Worm (Caenorhabditis elegans) whole organism, mixed stage, embryonic: Measurements from ENCODE around the gene C41H7.9.
"Not testable (repeated sequence)": the region's sequence is repeated elsewhere in the genome, so short reads cannot be mapped to it uniquely, and the experiment has no call there.

Experiments
- bed-3 ChIP-seq: fragments of 200-800 bp; sonication (Bioruptor generic); optimal IDR thresholded peaks from 3 replicates; lab custom pipeline; 2018; ENCODE audit warnings: mild to moderate bottlenecking, missing genetic modification characterization, moderate library complexity, missing compliant biosample characterization
- blmp-1 ChIP-seq: fragments of 150-350 bp; optimal IDR thresholded peaks from 2 replicates; lab custom pipeline; 2014; ENCODE audit warnings: missing biosample characterization, missing genetic modification characterization
- ceh-39 ChIP-seq: fragments of 150-350 bp; optimal IDR thresholded peaks from 2 replicates; lab custom pipeline; 2014; ENCODE audit warnings: missing biosample characterization, missing genetic modification characterization
- ceh-43 ChIP-seq: fragments of 200-800 bp; sonication (Bioruptor generic); optimal IDR thresholded peaks from 2 replicates; lab custom pipeline; 2018; ENCODE audit warnings: mild to moderate bottlenecking, missing genetic modification characterization, moderate library complexity, missing compliant biosample characterization
- ceh-83 ChIP-seq: fragments of 200-800 bp; sonication (Bioruptor generic); optimal IDR thresholded peaks from 2 replicates; lab custom pipeline; 2018; ENCODE audit warnings: mild to moderate bottlenecking, missing genetic modification characterization, missing compliant biosample characterization
- ces-1 ChIP-seq: fragments of 150-350 bp; optimal IDR thresholded peaks from 2 replicates; lab custom pipeline; 2014; ENCODE audit warnings: missing biosample characterization, missing genetic modification reagents, missing genetic modification characterization
- cnd-1 ChIP-seq: fragments of 200-800 bp; sonication (Bioruptor generic); optimal IDR thresholded peaks from 2 replicates; lab custom pipeline; 2018; ENCODE audit warnings: mild to moderate bottlenecking, missing genetic modification characterization, missing compliant biosample characterization
- drap-1 ChIP-seq: fragments of 200-800 bp; sonication (Bioruptor generic); optimal IDR thresholded peaks from 3 replicates; lab custom pipeline; 2018; ENCODE audit warnings: mild to moderate bottlenecking, missing genetic modification characterization, missing compliant biosample characterization
- elt-1 ChIP-seq: sonication (generic microtip); optimal IDR thresholded peaks from 2 replicates; lab custom pipeline; 2017; ENCODE audit warnings: missing genetic modification characterization, mild to moderate bottlenecking, missing compliant biosample characterization, antibody characterized with exemption, moderate library complexity, borderline replicate concordance; ENCODE audit not compliant: insufficient read depth
- elt-3 ChIP-seq: fragments of 150-350 bp; optimal IDR thresholded peaks from 2 replicates; lab custom pipeline; 2014; ENCODE audit warnings: missing biosample characterization, missing genetic modification characterization
- flh-1 ChIP-seq: fragments of 200-800 bp; sonication (Bioruptor generic); optimal IDR thresholded peaks from 2 replicates; lab custom pipeline; 2018; ENCODE audit warnings: mild to moderate bottlenecking, missing genetic modification characterization, moderate library complexity, missing compliant biosample characterization
- ham-2 ChIP-seq: fragments of 200-800 bp; sonication (Bioruptor generic); optimal IDR thresholded peaks from 2 replicates; lab custom pipeline; 2018; ENCODE audit warnings: mild to moderate bottlenecking, missing genetic modification characterization, missing compliant biosample characterization
- hlh-1 ChIP-seq: fragments of 150-350 bp; optimal IDR thresholded peaks from 2 replicates; lab custom pipeline; 2014; ENCODE audit warnings: missing biosample characterization, missing genetic modification reagents, missing genetic modification characterization
- lin-13 ChIP-seq: fragments of 150-350 bp; optimal IDR thresholded peaks from 2 replicates; lab custom pipeline; 2014; ENCODE audit warnings: missing biosample characterization, missing genetic modification characterization
- lsy-2 ChIP-seq: fragments of 150-350 bp; optimal IDR thresholded peaks from 2 replicates; lab custom pipeline; 2014; ENCODE audit warnings: missing biosample characterization, missing genetic modification characterization
- mab-5 ChIP-seq: fragments of 150-350 bp; optimal IDR thresholded peaks from 2 replicates; lab custom pipeline; 2014; ENCODE audit warnings: missing biosample characterization, missing genetic modification characterization
- mep-1 ChIP-seq: fragments of 150-350 bp; optimal IDR thresholded peaks from 2 replicates; lab custom pipeline; 2017; ENCODE audit warnings: missing biosample characterization, missing genetic modification reagents, missing genetic modification characterization, inconsistent platforms
- mls-2 ChIP-seq: sonication (generic microtip); optimal IDR thresholded peaks from 2 replicates; lab custom pipeline; 2016; ENCODE audit warnings: mild to moderate bottlenecking, missing genetic modification characterization, moderate library complexity, missing compliant biosample characterization
- nhr-12 ChIP-seq: fragments of 150-350 bp; optimal IDR thresholded peaks from 2 replicates; lab custom pipeline; 2014; ENCODE audit warnings: missing biosample characterization, missing genetic modification characterization
- nhr-28 ChIP-seq: fragments of 150-350 bp; optimal IDR thresholded peaks from 2 replicates; lab custom pipeline; 2014; ENCODE audit warnings: missing biosample characterization, missing genetic modification characterization
- nhr-76 ChIP-seq: sonication (generic microtip); optimal IDR thresholded peaks from 2 replicates; lab custom pipeline; 2017; ENCODE audit warnings: missing biosample characterization, missing genetic modification characterization
- sem-2 ChIP-seq: fragments of 200-800 bp; sonication (Bioruptor generic); optimal IDR thresholded peaks from 2 replicates; lab custom pipeline; 2018; ENCODE audit warnings: mild to moderate bottlenecking, missing genetic modification characterization, missing compliant biosample characterization
- tbx-8 ChIP-seq: fragments of 200-800 bp; sonication (Bioruptor generic); optimal IDR thresholded peaks from 2 replicates; lab custom pipeline; 2018; ENCODE audit warnings: mild to moderate bottlenecking, missing genetic modification characterization, moderate library complexity, missing compliant biosample characterization
- unc-62 ChIP-seq: fragments of 150-350 bp; optimal IDR thresholded peaks from 2 replicates; lab custom pipeline; 2014; ENCODE audit warnings: missing biosample characterization, missing genetic modification reagents, missing genetic modification characterization
- zip-8 ChIP-seq: fragments of 150-350 bp; optimal IDR thresholded peaks from 2 replicates; lab custom pipeline; 2014; ENCODE audit warnings: missing biosample characterization, missing genetic modification characterization
- ztf-11 ChIP-seq: fragments of 150-350 bp; optimal IDR thresholded peaks from 2 replicates; lab custom pipeline; 2014; ENCODE audit warnings: missing biosample characterization, missing genetic modification characterization

Gene C41H7.9

DNA sequence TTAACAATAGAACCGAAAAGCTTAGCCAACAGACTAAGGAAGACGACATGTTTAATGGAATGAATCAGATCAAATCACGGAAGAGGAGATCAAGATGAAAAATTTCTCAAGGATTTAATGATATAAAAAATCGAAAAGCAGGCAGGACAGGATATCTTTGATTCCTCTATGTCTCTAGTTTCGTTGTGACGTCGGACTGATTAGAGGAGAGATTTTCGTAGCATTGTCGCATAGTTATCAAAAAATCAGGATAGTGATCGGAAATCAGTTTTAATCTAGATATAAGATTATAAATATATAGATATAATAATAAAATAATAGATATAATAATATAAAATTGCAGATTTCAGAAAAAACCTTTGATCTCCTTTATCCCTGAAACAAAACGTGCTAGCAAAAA lies 31.3 kb upstream of the C41H7.9 start, which contains the start of gene B0454.8:
Gene B0454.8, minus strand, starts transcription at position 101 of the 400 bp plus-strand sequence.
- no peak for TF ChIP-seq bed-3 (GFP tag; lab: Kevin White, UChicago)
- no peak for TF ChIP-seq cnd-1 (tag; lab: Kevin White, UChicago)
- TF ChIP-seq ceh-43 (GFP tag; lab: Kevin White, UChicago) = no peak
- TF ChIP-seq zip-8 (tag; lab: Kevin White, UChicago) = no peak
- no peak for TF ChIP-seq nhr-28
- TF ChIP-seq hlh-1 (tag; lab: Kevin White, UChicago) = no peak
- TF ChIP-seq elt-1 (tag; lab: Kevin White, UChicago) = no peak

DNA sequence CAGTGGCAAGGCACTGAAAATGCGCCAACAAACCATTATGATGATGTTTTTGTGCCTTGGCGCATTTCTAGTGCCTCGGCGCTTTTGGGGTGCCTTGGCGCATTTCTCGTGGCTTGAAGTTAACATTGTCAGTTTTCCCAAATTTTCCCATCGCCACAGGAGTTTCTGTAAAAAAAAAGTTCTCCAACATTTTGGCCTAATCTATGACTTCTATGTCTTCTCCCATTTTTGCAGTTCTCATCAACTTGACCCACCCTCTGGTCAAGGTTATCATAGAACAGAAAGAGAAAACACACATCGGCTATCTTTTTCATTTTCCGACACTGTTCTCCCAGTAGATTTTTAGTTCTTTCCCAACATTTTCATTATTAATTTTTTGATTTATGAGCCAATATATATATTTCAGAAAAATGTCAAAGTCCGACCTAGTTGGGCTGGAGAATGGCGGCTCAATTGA lies 26.4 kb upstream of the C41H7.9 start, which contains the start of the genes B0454.26 and B0454.5:
Gene B0454.26, minus strand, starts transcription at position 101 of the 457 bp plus-strand sequence.
Gene B0454.5, plus strand, starts transcription at position 407 of the 457 bp plus-strand sequence.
- TF ChIP-seq mep-1 (tag; lab: Kevin White, UChicago) (no peak), mls-2 (no peak), sem-2 (GFP tag; lab: Kevin White, UChicago) (no peak), unc-62 (no peak), ceh-83 (no peak), blmp-1 (tag; lab: Kevin White, UChicago) (no peak), elt-3 (tag; lab: Kevin White, UChicago) (no peak), tbx-8 (GFP tag; lab: Kevin White, UChicago) (no peak), drap-1 (GFP tag; lab: Kevin White, UChicago) (no peak), nhr-12 (tag; lab: Kevin White, UChicago) (no peak), ceh-39 (tag; lab: Kevin White, UChicago) (no peak), ztf-11 (tag; lab: Kevin White, UChicago) (no peak), bed-3 (GFP tag; lab: Kevin White, UChicago) (no peak)
- TF ChIP-seq, all 35 proteins: peak for 0

DNA sequence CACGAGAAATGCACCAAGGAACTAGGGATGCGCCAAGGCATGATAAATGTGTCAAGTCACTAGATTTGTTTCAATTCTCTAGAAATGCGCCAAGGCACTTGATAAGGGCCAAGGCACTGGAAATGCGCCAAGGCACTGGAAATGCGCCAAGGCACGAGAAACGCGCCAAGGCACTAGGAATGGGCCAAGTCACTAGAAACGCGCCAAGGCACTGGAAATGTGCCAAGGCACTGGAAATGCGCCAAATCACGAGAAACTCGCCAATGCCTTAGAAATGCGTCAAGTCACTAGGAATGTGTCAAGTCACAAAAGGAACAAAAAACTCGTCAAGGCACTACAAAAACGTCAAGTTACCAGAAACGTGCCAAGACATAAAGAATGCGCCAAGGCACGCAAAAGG lies 24.3 kb upstream of the C41H7.9 start:
- TF ChIP-seq unc-62 = no peak
- TF ChIP-seq zip-8 (tag; lab: Kevin White, UChicago) = no peak
- no peak for TF ChIP-seq lsy-2
- TF ChIP-seq flh-1 (GFP tag; lab: Kevin White, UChicago) = no peak
- no peak for TF ChIP-seq blmp-1 (tag; lab: Kevin White, UChicago)
- no peak for TF ChIP-seq nhr-28
- no peak for TF ChIP-seq sem-2 (GFP tag; lab: Kevin White, UChicago)
- no peak for TF ChIP-seq drap-1 (GFP tag; lab: Kevin White, UChicago)
- TF ChIP-seq ceh-39 (tag; lab: Kevin White, UChicago) = no peak
- no peak for TF ChIP-seq cnd-1 (tag; lab: Kevin White, UChicago)
- TF ChIP-seq nhr-76 (tag; lab: Kevin White, UChicago) = no peak

DNA sequence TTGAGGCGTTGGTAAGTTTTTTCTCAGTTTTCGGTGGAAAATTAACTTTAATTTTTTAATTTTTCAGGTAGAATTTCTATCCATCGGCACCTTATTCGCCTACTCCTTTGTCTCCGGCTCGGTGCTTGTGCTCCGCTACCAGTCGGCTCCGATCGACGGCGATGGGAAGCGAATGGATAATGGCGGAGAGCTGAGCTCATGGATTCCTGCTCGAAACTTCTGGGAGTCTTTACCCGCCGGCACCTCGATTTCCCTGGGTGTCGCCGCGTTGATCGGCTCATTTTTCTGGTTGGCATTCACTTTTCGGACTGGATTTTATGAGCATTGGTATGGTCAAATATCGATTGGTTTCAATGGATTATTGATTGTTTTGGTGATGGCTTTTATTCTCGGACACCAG lies 22.9 kb upstream of the C41H7.9 start:
- TF ChIP-seq ceh-83 = no peak
- no peak for TF ChIP-seq mab-5 (tag; lab: Kevin White, UChicago)

DNA sequence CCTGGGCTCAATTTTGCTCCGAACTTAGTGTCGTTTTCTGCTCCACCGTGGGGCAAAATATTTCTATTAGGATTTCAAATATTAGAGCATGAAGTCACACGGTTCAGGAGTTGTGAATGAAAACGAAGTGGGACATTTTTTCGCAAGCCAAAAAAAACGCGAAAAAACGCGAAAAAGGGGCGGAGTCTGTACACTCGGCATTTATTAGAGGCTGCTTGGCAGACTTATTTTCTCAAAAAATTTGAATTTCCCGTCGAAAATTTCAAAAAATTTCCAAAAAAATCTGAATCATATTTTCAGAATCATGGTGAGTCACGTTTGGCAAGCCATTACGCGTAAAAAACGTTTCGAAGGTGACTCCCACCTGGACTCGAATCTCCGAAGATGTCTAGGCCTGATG lies 20.4 kb upstream of the C41H7.9 start, which contains the start of gene B0454.6:
Gene B0454.6, plus strand, starts transcription at position 301 of the 400 bp plus-strand sequence.
- not testable (repeated sequence) for TF ChIP-seq sem-2, drap-1, flh-1 (GFP tag; lab: Kevin White, UChicago)
- TF ChIP-seq, all 35 proteins: peak for 0; not testable (repeated sequence) for 35

DNA sequence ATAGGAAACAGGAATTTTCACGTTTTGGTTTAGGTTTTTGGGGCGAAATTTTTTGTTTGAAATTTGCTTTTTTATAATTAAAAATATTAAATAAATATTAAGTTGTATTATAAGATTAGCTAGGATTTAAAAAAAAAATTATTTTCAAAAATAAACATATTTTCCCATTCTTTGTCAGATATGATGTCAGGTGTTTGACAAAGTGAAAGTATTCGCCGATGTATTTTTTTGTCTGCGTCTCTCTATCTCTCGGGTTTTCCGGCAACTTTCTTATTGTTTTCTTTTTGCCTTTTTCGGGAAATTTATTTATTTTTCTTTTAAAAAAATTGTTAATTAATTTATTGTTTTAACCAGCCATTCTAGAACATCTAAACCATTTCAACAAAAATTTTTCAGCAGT lies 18.4 kb upstream of the C41H7.9 start:
- TF ChIP-seq lin-13 (tag; lab: Kevin White, UChicago) (no peak), blmp-1 (tag; lab: Kevin White, UChicago) (peak; percentile 31), ces-1 (no peak)

DNA sequence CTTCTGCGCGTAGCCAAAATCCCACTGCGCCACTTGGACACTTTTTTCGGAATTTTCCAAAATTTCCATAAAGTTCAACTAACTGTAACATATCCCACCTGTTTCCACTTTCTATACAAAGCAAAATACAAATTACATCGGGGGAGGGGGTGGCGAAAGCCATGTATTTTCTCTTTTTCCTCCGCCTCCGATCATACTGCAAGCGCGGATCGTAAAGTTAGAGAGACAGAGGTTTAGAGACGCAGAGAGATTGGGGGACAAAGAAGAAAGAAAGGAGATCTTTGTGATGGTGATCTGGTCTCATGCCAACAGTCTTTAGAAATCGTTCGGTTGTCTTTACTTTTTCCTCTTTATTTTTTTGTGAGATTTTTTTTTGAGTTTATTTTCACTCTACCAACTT lies 16.2 kb upstream of the C41H7.9 start:
- TF ChIP-seq blmp-1 (tag; lab: Kevin White, UChicago) (peak; percentile 23), drap-1 (GFP tag; lab: Kevin White, UChicago) (no peak), ham-2 (GFP tag; lab: Kevin White, UChicago) (peak; percentile 43)
